Fruit fly (Drosophila melanogaster): ENCODE results near the gene 2mit.

Gene 2mit

dm6 chr3R:13181004-13181403 is 25.5 kb upstream of the 2mit start, which contains the start of gene CG8138:
TSS of gene CG8138 (plus strand) at chr3R:13181304.
- no peak for TF ChIP-seq CG4820 (GFP tag; optimal IDR thresholded peaks at IDR 0.05)
- no peak for TF ChIP-seq CG6813 (GFP tag; optimal IDR thresholded peaks at IDR 0.05)
- TF ChIP-seq zfh1 (GFP tag; IDR thresholded peaks at IDR 0.05) = no peak
- TF ChIP-seq sens (GFP tag) = no peak
- no peak for TF ChIP-seq CG4617 (GFP tag; optimal IDR thresholded peaks at IDR 0.05; ENCODE audit: borderline replicate concordance)
- TF ChIP-seq CG10366 (GFP tag; IDR thresholded peaks at IDR 0.05) = no peak
- TF ChIP-seq Elba2 (GFP tag; optimal IDR thresholded peaks at IDR 0.05) = no peak

dm6 chr3R:13138120-13138519 is 17.4 kb downstream of the 2mit start:
- TF ChIP-seq ro (GFP tag; IDR thresholded peaks at IDR 0.05) (no peak), Ets65A (GFP tag) (peak; percentile 61), onecut (GFP tag; IDR thresholded peaks at IDR 0.05) (peak; percentile 56)

- TF ChIP-seq CG31224 (GFP tag; IDR thresholded peaks at IDR 0.05) = peak; percentile 87
- no peak for TF ChIP-seq CG10431 (GFP tag; optimal IDR thresholded peaks at IDR 0.05)
- no peak for TF ChIP-seq peb (GFP tag; IDR thresholded peaks at IDR 0.05)
- TF ChIP-seq trh (GFP tag; optimal IDR thresholded peaks at IDR 0.05) = no peak
- TF ChIP-seq Bdp1 (GFP tag; optimal IDR thresholded peaks at IDR 0.05) = no peak
- TF ChIP-seq vnd (GFP tag; IDR thresholded peaks at IDR 0.05; ENCODE audit: partially characterized antibody) = no peak
- TF ChIP-seq NK7.1 (GFP tag; optimal IDR thresholded peaks at IDR 0.05) = no peak
- no peak for TF ChIP-seq CG7372 (GFP tag; IDR thresholded peaks at IDR 0.05)
- TF ChIP-seq abd-A (tag; optimal IDR thresholded peaks at IDR 0.05) = peak; percentile 59
- TF ChIP-seq Ets65A (GFP tag) = peak; percentile 10
- no peak for TF ChIP-seq sens-2 (GFP tag; IDR thresholded peaks at IDR 0.05)
- TF ChIP-seq CG10147 (GFP tag; optimal IDR thresholded peaks at IDR 0.05) = no peak
- TF ChIP-seq E2f1 (GFP tag; IDR thresholded peaks at IDR 0.05) = no peak
- no peak for TF ChIP-seq br (optimal IDR thresholded peaks at IDR 0.05)
- TF ChIP-seq ssp (GFP tag; IDR thresholded peaks at IDR 0.05) = peak; percentile 19; the same call in 1 of the 2 replicates
- no peak for TF ChIP-seq CG7786 (GFP tag; optimal IDR thresholded peaks at IDR 0.05)
- TF ChIP-seq Hmr (GFP tag; optimal IDR thresholded peaks at IDR 0.05) = no peak
- no peak for TF ChIP-seq CG1792 (GFP tag; optimal IDR thresholded peaks at IDR 0.05)
Observed at dm6 chr3R:13128932-13129331, 26.6 kb downstream of the 2mit start.

dm6 chr3R:13117711-13118110 is 37.8 kb downstream of the 2mit start:
- peak; percentile 8 for TF ChIP-seq dmrt99B (tag; optimal IDR thresholded peaks at IDR 0.05)
- peak; percentile 13 for TF ChIP-seq gem (tag; optimal IDR thresholded peaks at IDR 0.05)
- TF ChIP-seq Elba2 (GFP tag; optimal IDR thresholded peaks at IDR 0.05) = no peak
- peak; percentile 1 for TF ChIP-seq Hmr (GFP tag; optimal IDR thresholded peaks at IDR 0.05)
- TF ChIP-seq lab (GFP tag; optimal IDR thresholded peaks at IDR 0.05) = peak; percentile 1
- TF ChIP-seq NfI (GFP tag; optimal IDR thresholded peaks at IDR 0.05) = no peak
- TF ChIP-seq Sin3A (optimal IDR thresholded peaks at IDR 0.05) = no peak
- no peak for TF ChIP-seq CG11560 (tag; IDR thresholded peaks at IDR 0.05)
- TF ChIP-seq az2 (GFP tag; optimal IDR thresholded peaks at IDR 0.05) = no peak
- TF ChIP-seq CG15479 (GFP tag; optimal IDR thresholded peaks at IDR 0.05) = no peak
- TF ChIP-seq Vsx1 (GFP tag; optimal IDR thresholded peaks at IDR 0.05) = no peak
- no peak for TF ChIP-seq repo (GFP tag; optimal IDR thresholded peaks at IDR 0.05)
- no peak for TF ChIP-seq tgo (GFP tag; IDR thresholded peaks at IDR 0.05)
- TF ChIP-seq Xbp1 (GFP tag; optimal IDR thresholded peaks at IDR 0.05) = no peak
- no peak for TF ChIP-seq chinmo (GFP tag; IDR thresholded peaks at IDR 0.05; ENCODE audit: partially characterized antibody)
- no peak for TF ChIP-seq Oli (tag; optimal IDR thresholded peaks at IDR 0.05)
- TF ChIP-seq CG18599 (GFP tag; optimal IDR thresholded peaks at IDR 0.05) = peak; percentile 21
- TF ChIP-seq CG2120 (GFP tag; optimal IDR thresholded peaks at IDR 0.05) = peak; percentile 19
- no peak for TF ChIP-seq luna (GFP tag; optimal IDR thresholded peaks at IDR 0.05)
- peak; percentile 7 for TF ChIP-seq CG12769 (tag; optimal IDR thresholded peaks at IDR 0.05)
- TF ChIP-seq Nf-YA (GFP tag; IDR thresholded peaks at IDR 0.05) = no peak
- TF ChIP-seq CHES-1-like (GFP tag; optimal IDR thresholded peaks at IDR 0.05) = no peak
- no peak for TF ChIP-seq CG15696 (tag; optimal IDR thresholded peaks at IDR 0.05)
- no peak for TF ChIP-seq vnd (GFP tag; IDR thresholded peaks at IDR 0.05; ENCODE audit: partially characterized antibody)
- peak; percentile 3 for TF ChIP-seq sens (GFP tag)

Data from whole organism, embryonic.